Fruit fly (Drosophila melanogaster) whole organism, wandering third instar larva: ENCODE data around the gene CG1394.

ENCODE experiments used
- GATAd ChIP-seq: sonication (Bioruptor generic); optimal IDR thresholded peaks from 2 replicates; lab custom pipeline; 2016; ENCODE audit warnings: missing biosample characterization, missing genetic modification characterization
- Mio ChIP-seq: sonication (Bioruptor generic); optimal IDR thresholded peaks from 2 replicates; lab custom pipeline; 2016; ENCODE audit warnings: missing biosample characterization, missing genetic modification characterization
- Myc ChIP-seq: fragments of >200 bp; optimal IDR thresholded peaks from 2 replicates; lab custom pipeline; 2017
- OdsH ChIP-seq: fragments of 200-800 bp; sonication (Bioruptor generic); optimal IDR thresholded peaks from 2 replicates; lab custom pipeline; 2016; ENCODE audit warnings: missing biosample characterization, mild to moderate bottlenecking, missing genetic modification characterization
- Rel ChIP-seq, 2 experiments: fragments of 200-800 bp; sonication (Bioruptor generic) in 1 of 2; optimal IDR thresholded peaks; 2 replicates in 1 of 2; 3 replicates in 1 of 2; lab custom pipeline; 2016 to 2019; ENCODE audit warnings: mild to moderate bottlenecking in 2 of 2, missing biosample characterization in 2 of 2, missing genetic modification characterization in 2 of 2, moderate library complexity in 1 of 2
- Vsx2 ChIP-seq: fragments of 200-300, 225-300 bp; sonication (Bioruptor generic); optimal IDR thresholded peaks from 2 replicates; lab custom pipeline; 2018; ENCODE audit warnings: missing biosample characterization, missing genetic modification characterization; ENCODE audit not compliant: partially characterized antibody
- dsf ChIP-seq: sonication (Bioruptor generic); optimal IDR thresholded peaks from 2 replicates; lab custom pipeline; 2016; ENCODE audit warnings: missing biosample characterization, missing genetic modification characterization, borderline replicate concordance
- jim ChIP-seq: fragments of 175-275, 200-325 bp; sonication (Bioruptor generic); optimal IDR thresholded peaks from 2 replicates; lab custom pipeline; 2016; ENCODE audit warnings: missing biosample characterization, mild to moderate bottlenecking, missing genetic modification characterization
- pan ChIP-seq: fragments of >200 bp; optimal IDR thresholded peaks from 2 replicates; lab custom pipeline; 2017
- psq ChIP-seq: fragments of 200-800 bp; sonication (Bioruptor generic); optimal IDR thresholded peaks from 3 replicates; lab custom pipeline; 2017; ENCODE audit warnings: missing biosample characterization, mild to moderate bottlenecking, missing genetic modification characterization, moderate library complexity

DNA sequence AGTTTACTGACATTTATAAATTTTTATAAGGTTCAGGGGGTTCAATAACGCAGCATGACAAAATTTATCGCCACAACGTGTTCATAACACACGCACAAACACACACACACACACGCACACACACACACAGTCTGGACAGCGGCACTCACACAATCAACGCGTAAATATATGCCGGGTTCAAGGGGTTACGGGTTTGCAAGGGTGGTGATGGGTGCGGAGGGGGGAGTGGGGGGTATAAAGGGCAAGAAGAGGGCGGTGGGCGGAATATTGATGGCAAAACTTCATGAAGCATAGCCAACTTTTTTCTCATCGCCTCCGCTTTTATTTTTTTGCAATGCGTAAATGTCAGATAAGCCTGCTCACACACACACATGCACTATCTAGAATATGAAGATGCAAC, 5.6 kb upstream of the CG1394 start:
- TF ChIP-seq pan (no peak), Mio (GFP tag; lab: Kevin White, UChicago) (no peak), GATAd (no peak), psq (GFP tag; lab: Kevin White, UChicago) (no peak), Myc (lab: Kevin White, UChicago) (no peak), jim (no peak), Vsx2 (GFP tag; lab: Kevin White, UChicago) (no peak), OdsH (GFP tag; lab: Kevin White, UChicago) (no peak), dsf (GFP tag; lab: Kevin White, UChicago) (no peak), Rel (GFP tag; optimal IDR thresholded peaks at IDR 0.05; lab: Kevin White, UChicago) (no peak), Rel (tag; optimal IDR thresholded peaks at IDR 0.05; lab: Kevin White, UChicago) (no peak)
